Worm (Caenorhabditis elegans): ENCODE data around the gene H37A05.2.

DNA sequence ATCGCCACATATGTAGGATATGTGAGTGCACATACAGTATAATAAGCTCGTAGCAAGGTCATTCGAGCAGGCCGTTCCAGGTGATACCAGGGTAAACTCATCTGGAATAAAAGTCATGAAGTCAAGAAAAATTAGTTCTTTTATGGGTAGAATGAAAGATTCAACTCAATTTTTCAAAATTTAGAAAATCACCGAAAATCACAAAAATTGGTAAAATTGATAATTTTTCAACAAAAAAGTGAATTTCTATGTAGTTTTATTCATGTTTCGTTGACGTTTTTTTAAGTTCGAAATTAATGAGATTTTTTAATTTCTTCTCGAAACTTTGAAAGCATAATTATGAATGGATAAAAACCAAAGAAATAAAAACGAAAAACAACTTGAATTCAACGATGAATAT, 12.3 kb downstream of the H37A05.2 start, which contains the start of gene F53F4.16:
- TF ChIP-seq snpc-4 (tag; optimal IDR thresholded peaks at IDR 0.05) = no peak
- no peak for TF ChIP-seq unc-30 (tag; optimal IDR thresholded peaks at IDR 0.05)
- no peak for TF ChIP-seq ceh-82 (tag; optimal IDR thresholded peaks at IDR 0.05)
- TF ChIP-seq sup-37 (GFP tag; optimal IDR thresholded peaks at IDR 0.05) = no peak
- no peak for TF ChIP-seq nhr-11 (tag; optimal IDR thresholded peaks at IDR 0.05)
- TF ChIP-seq unc-62 (GFP tag; optimal IDR thresholded peaks at IDR 0.05) = no peak
- TF ChIP-seq sptf-1 (tag; optimal IDR thresholded peaks at IDR 0.05) = no peak
- no peak for TF ChIP-seq lin-39 (tag; optimal IDR thresholded peaks at IDR 0.05)
- TF ChIP-seq hlh-4 (tag; optimal IDR thresholded peaks at IDR 0.05) = no peak
- no peak for TF ChIP-seq nhr-237 (tag; optimal IDR thresholded peaks at IDR 0.05)
- TF ChIP-seq lir-3 (tag; optimal IDR thresholded peaks at IDR 0.05; ENCODE audit: poor library complexity) = no peak
- TF ChIP-seq aly-2 (tag; optimal IDR thresholded peaks at IDR 0.05) = no peak
- TF ChIP-seq ztf-11 (tag; optimal IDR thresholded peaks at IDR 0.05) = no peak
- no peak for TF ChIP-seq pag-3 (tag; optimal IDR thresholded peaks at IDR 0.05; ENCODE audit: borderline replicate concordance, insufficient read depth)
